Worm (Caenorhabditis elegans) whole organism, L1 larva: Measurements from ENCODE around the gene F16B3.2.

Source experiments
- F16B12.6 ChIP-seq: fragments of 150-350 bp; optimal IDR thresholded peaks from 2 replicates; lab custom pipeline; 2014; ENCODE audit warnings: missing biosample characterization, missing genetic modification characterization
- Y116A8C.19 ChIP-seq: sonication (generic microtip); optimal IDR thresholded peaks from 2 replicates; lab custom pipeline; 2016; ENCODE audit warnings: missing compliant biosample characterization, missing genetic modification characterization, borderline replicate concordance
- aly-2 ChIP-seq: fragments of 150-350 bp; optimal IDR thresholded peaks from 2 replicates; lab custom pipeline; 2014; ENCODE audit warnings: missing biosample characterization, missing genetic modification characterization
- blmp-1 ChIP-seq: fragments of 150-350 bp; optimal IDR thresholded peaks from 2 replicates; lab custom pipeline; 2014; ENCODE audit warnings: missing biosample characterization, missing genetic modification characterization
- ces-1 ChIP-seq: fragments of 150-350 bp; optimal IDR thresholded peaks from 2 replicates; lab custom pipeline; 2014; ENCODE audit warnings: missing biosample characterization, missing genetic modification reagents, missing genetic modification characterization
- efl-1 ChIP-seq, 4 experiments: fragments of 150-350 bp; optimal IDR thresholded peaks in 3 of 4; peaks in 1 of 4; 1 replicate in 1 of 4; 2 replicates in 3 of 4; lab custom pipeline; 2014; ENCODE audit warnings: missing biosample characterization in 2 of 4, missing genetic modification characterization in 2 of 4, missing genetic modification reagents in 2 of 4
- fkh-10 ChIP-seq: sonication (generic microtip); optimal IDR thresholded peaks from 2 replicates; lab custom pipeline; 2017; ENCODE audit warnings: missing biosample characterization, missing genetic modification reagents, missing genetic modification characterization
- hlh-17 ChIP-seq: fragments of 200-800 bp; sonication (Bioruptor generic); optimal IDR thresholded peaks from 2 replicates; lab custom pipeline; 2018; ENCODE audit warnings: missing genetic modification characterization, mild to moderate bottlenecking, missing compliant biosample characterization, moderate library complexity, borderline replicate concordance
- hlh-4 ChIP-seq: sonication (generic microtip); optimal IDR thresholded peaks from 2 replicates; lab custom pipeline; 2016; ENCODE audit warnings: mild to moderate bottlenecking, missing genetic modification characterization, missing compliant biosample characterization
- lin-14 ChIP-seq: fragments of 200-800 bp; sonication (Bioruptor generic); optimal IDR thresholded peaks from 2 replicates; lab custom pipeline; 2018; ENCODE audit warnings: mild to moderate bottlenecking, missing genetic modification characterization, moderate library complexity, missing compliant biosample characterization
- lir-3 ChIP-seq: sonication (generic microtip); optimal IDR thresholded peaks from 2 replicates; lab custom pipeline; 2016; ENCODE audit warnings: mild to moderate bottlenecking, missing genetic modification characterization, moderate library complexity, missing compliant biosample characterization; ENCODE audit not compliant: poor library complexity
- mdl-1 ChIP-seq, 2 experiments: fragments of 150-350 bp; optimal IDR thresholded peaks; 2 replicates each; lab custom pipeline; 2014 to 2017; ENCODE audit warnings: missing biosample characterization in 2 of 2, missing genetic modification characterization in 2 of 2, inconsistent platforms in 1 of 2
- nhr-20 ChIP-seq: sonication (generic microtip); optimal IDR thresholded peaks from 2 replicates; lab custom pipeline; 2016; ENCODE audit warnings: mild to moderate bottlenecking, missing genetic modification characterization, missing compliant biosample characterization
- nhr-237 ChIP-seq: fragments of 150-350 bp; optimal IDR thresholded peaks from 2 replicates; lab custom pipeline; 2014; ENCODE audit warnings: missing biosample characterization, missing genetic modification characterization
- nhr-28 ChIP-seq: fragments of 150-350 bp; optimal IDR thresholded peaks from 2 replicates; lab custom pipeline; 2014; ENCODE audit warnings: missing biosample characterization, missing genetic modification characterization
- nhr-71 ChIP-seq: sonication (generic microtip); optimal IDR thresholded peaks from 2 replicates; lab custom pipeline; 2016; ENCODE audit warnings: mild to moderate bottlenecking, missing genetic modification characterization, moderate library complexity, missing compliant biosample characterization
- nhr-76 ChIP-seq: sonication (generic microtip); optimal IDR thresholded peaks from 2 replicates; lab custom pipeline; 2017; ENCODE audit warnings: missing biosample characterization, missing genetic modification characterization
- nhr-90 ChIP-seq: sonication (generic microtip); optimal IDR thresholded peaks from 2 replicates; lab custom pipeline; 2016; ENCODE audit warnings: mild to moderate bottlenecking, missing genetic modification characterization, missing compliant biosample characterization; ENCODE audit not compliant: poor library complexity
- pag-3 ChIP-seq: sonication (generic microtip); optimal IDR thresholded peaks from 2 replicates; lab custom pipeline; 2017; ENCODE audit warnings: missing genetic modification characterization, mild to moderate bottlenecking, missing compliant biosample characterization, antibody characterized with exemption, borderline replicate concordance; ENCODE audit not compliant: insufficient read depth
- rnt-1 ChIP-seq: sonication (generic microtip); optimal IDR thresholded peaks from 2 replicates; lab custom pipeline; 2016; ENCODE audit warnings: mild to moderate bottlenecking, missing genetic modification characterization, moderate library complexity, missing compliant biosample characterization
- snu-23 ChIP-seq: sonication (generic microtip); optimal IDR thresholded peaks from 2 replicates; lab custom pipeline; 2016; ENCODE audit warnings: missing genetic modification characterization, missing compliant biosample characterization
- tbx-2 ChIP-seq: sonication (generic microtip); optimal IDR thresholded peaks from 2 replicates; lab custom pipeline; 2016; ENCODE audit warnings: missing genetic modification characterization, missing compliant biosample characterization
- tlp-1 ChIP-seq: fragments of 150-350 bp; optimal IDR thresholded peaks from 2 replicates; lab custom pipeline; 2014; ENCODE audit warnings: missing biosample characterization, missing genetic modification characterization
- unc-30 ChIP-seq: sonication (generic microtip); optimal IDR thresholded peaks from 2 replicates; lab custom pipeline; 2017; ENCODE audit warnings: missing biosample characterization, missing genetic modification characterization
- xbp-1 ChIP-seq: sonication (generic microtip); optimal IDR thresholded peaks from 2 replicates; lab custom pipeline; 2016; ENCODE audit warnings: missing genetic modification characterization, missing compliant biosample characterization
- zip-4 ChIP-seq: fragments of 200-800 bp; sonication (Bioruptor generic); optimal IDR thresholded peaks from 2 replicates; lab custom pipeline; 2018; ENCODE audit warnings: mild to moderate bottlenecking, missing genetic modification characterization, moderate library complexity, missing compliant biosample characterization
- ztf-11 ChIP-seq, 2 experiments: sonication (generic microtip); optimal IDR thresholded peaks; 2 replicates each; lab custom pipeline; 2016 to 2017; ENCODE audit warnings: missing genetic modification characterization in 2 of 2, missing biosample characterization in 1 of 2, missing compliant biosample characterization in 1 of 2
- ztf-4 ChIP-seq: fragments of 150-350 bp; optimal IDR thresholded peaks from 2 replicates; lab custom pipeline; 2014; ENCODE audit warnings: missing biosample characterization, missing genetic modification characterization

F16B3.2 gene

ce11 chrV:1341276-1342050 lies 26.5 kb downstream of the F16B3.2 start (continued):
- TF ChIP-seq lir-3 (no peak), Y116A8C.19 (tag; lab: Kevin White, UChicago) (no peak), aly-2 (tag; lab: Kevin White, UChicago) (no peak), rnt-1 (tag; lab: Kevin White, UChicago) (peak; percentile 57), ces-1 (GFP tag; lab: Kevin White, UChicago) (no peak), unc-30 (tag; lab: Kevin White, UChicago) (no peak), nhr-71 (peak; percentile 36), nhr-237 (tag; lab: Kevin White, UChicago) (no peak), efl-1 (optimal IDR thresholded peaks at IDR 0.05; lab: Kevin White, UChicago) (no peak), efl-1 (GFP tag; optimal IDR thresholded peaks at IDR 0.05 in 1 of 2; lab: Kevin White, UChicago) (peak in 1 of 2 experiments; percentile 75), fkh-10 (GFP tag; lab: Kevin White, UChicago) (no peak), snu-23 (GFP tag; lab: Kevin White, UChicago) (peak; percentile 3)

- TF ChIP-seq nhr-20 (tag; lab: Kevin White, UChicago) (no peak), lin-14 (GFP tag; lab: Kevin White, UChicago) (peak; percentile 72)
- TF ChIP-seq, all 84 proteins: peak for 1
These were observed 27.8 kb downstream of the F16B3.2 start for ce11 chrV:1342712-1343111.

- no peak for TF ChIP-seq nhr-76 (tag; lab: Kevin White, UChicago)
- TF ChIP-seq mdl-1 (tag; optimal IDR thresholded peaks at IDR 0.05; lab: Kevin White, UChicago), result no peak
- TF ChIP-seq pag-3, result no peak
- TF ChIP-seq xbp-1, result no peak
- peak; percentile 32 for TF ChIP-seq ces-1 (GFP tag; lab: Kevin White, UChicago)
- TF ChIP-seq zip-4 (GFP tag; lab: Kevin White, UChicago), result no peak
- peak; percentile 90 for TF ChIP-seq lin-14 (GFP tag; lab: Kevin White, UChicago)
- TF ChIP-seq tbx-2, result no peak
- no peak for TF ChIP-seq nhr-90 (tag; lab: Kevin White, UChicago)
- no peak for TF ChIP-seq tlp-1 (tag; lab: Kevin White, UChicago)
- TF ChIP-seq blmp-1 (tag; lab: Kevin White, UChicago), result no peak
- TF ChIP-seq fkh-10 (GFP tag; lab: Kevin White, UChicago), result no peak
These were observed 34.9 kb downstream of the F16B3.2 start for ce11 chrV:1349802-1350201.

- TF ChIP-seq blmp-1 (tag; lab: Kevin White, UChicago) (no peak), ztf-11 (tag; optimal IDR thresholded peaks at IDR 0.05; lab: Kevin White, UChicago) (no peak), nhr-28 (tag; lab: Kevin White, UChicago) (no peak), F16B12.6 (tag; lab: Kevin White, UChicago) (no peak)
These were observed 36.9 kb downstream of the F16B3.2 start, which contains the start of gene glb-33 for ce11 chrV:1351826-1352225. Gene glb-33 (plus strand): TSS chrV:1352126.

ce11 chrV:1352321-1352720 lies 37.4 kb downstream of the F16B3.2 start:
- no peak for TF ChIP-seq ztf-4 (tag; lab: Kevin White, UChicago)

- TF ChIP-seq lir-3 (no peak), hlh-4 (tag; lab: Kevin White, UChicago) (no peak), hlh-17 (GFP tag; lab: Kevin White, UChicago) (no peak), unc-30 (tag; lab: Kevin White, UChicago) (no peak)
- TF ChIP-seq, all 84 proteins: peak for 0
These were observed 40.4 kb downstream of the F16B3.2 start for ce11 chrV:1355297-1355696.
